Fruit fly (Drosophila melanogaster) S2 (cell line): ENCODE data around the gene Prx6a.

Source experiments
- CG8478 ChIP-seq: fragments of >200 bp; optimal IDR thresholded peaks from 2 replicates; lab custom pipeline; 2018
- CTCF ChIP-seq, 2 experiments: fragments of >200 bp; optimal IDR thresholded peaks; 2 replicates each; lab custom pipeline; 2018

DNA sequence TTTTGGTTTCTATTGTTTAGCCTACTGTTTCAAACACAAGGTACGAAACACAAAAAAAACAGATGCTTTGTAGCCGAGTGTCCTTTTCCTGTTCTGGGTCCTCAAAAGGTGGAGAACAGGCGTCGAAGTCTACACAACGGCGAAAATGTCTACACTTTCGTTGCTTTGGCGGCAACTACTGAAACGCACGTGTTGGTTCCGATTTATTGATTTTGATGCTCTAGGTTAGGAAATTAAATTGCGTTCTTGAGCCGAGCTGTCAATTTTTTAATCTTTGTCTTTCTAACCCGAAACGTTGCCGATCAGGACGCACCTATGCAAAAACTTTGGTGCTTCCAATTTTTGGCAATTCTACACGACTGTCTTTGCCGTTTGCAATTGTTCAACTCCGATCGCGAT, 4.3 kb downstream of the Prx6a start:
- TF ChIP-seq CG8478 (no peak), CTCF (optimal IDR thresholded peaks at IDR 0.05; lab: Kevin White, UChicago) (no peak)
